Worm (Caenorhabditis elegans) whole organism, L1 larva: ENCODE data around the gene F53B2.8.

ENCODE experiments used
- F16B12.6 ChIP-seq: fragments of 150-350 bp; optimal IDR thresholded peaks from 2 replicates; lab custom pipeline; 2014; ENCODE audit warnings: missing biosample characterization, missing genetic modification characterization
- alr-1 ChIP-seq: fragments of 200-800 bp; sonication (Bioruptor generic); optimal IDR thresholded peaks from 2 replicates; lab custom pipeline; 2018; ENCODE audit warnings: borderline replicate concordance, mild to moderate bottlenecking, missing genetic modification characterization, missing compliant biosample characterization
- aly-2 ChIP-seq: fragments of 150-350 bp; optimal IDR thresholded peaks from 2 replicates; lab custom pipeline; 2014; ENCODE audit warnings: missing biosample characterization, missing genetic modification characterization
- ceh-82 ChIP-seq, 3 experiments: fragments of 150-350 bp in 1 of 3; sonication (generic microtip) in 2 of 3; optimal IDR thresholded peaks; 2 replicates each; lab custom pipeline; 2014 to 2017; ENCODE audit warnings: missing biosample characterization in 3 of 3, missing genetic modification characterization in 3 of 3
- dpl-1 ChIP-seq, 3 experiments: fragments of 150-350 bp in 2 of 3; sonication (generic microtip) in 1 of 3; optimal IDR thresholded peaks; 2 replicates each; lab custom pipeline; 2014 to 2017; ENCODE audit warnings: missing biosample characterization in 3 of 3, missing genetic modification characterization in 3 of 3, missing genetic modification reagents in 3 of 3
- lin-13 ChIP-seq: fragments of 150-350 bp; optimal IDR thresholded peaks from 2 replicates; lab custom pipeline; 2014; ENCODE audit warnings: missing biosample characterization, missing genetic modification reagents, missing genetic modification characterization
- nhr-237 ChIP-seq: fragments of 150-350 bp; optimal IDR thresholded peaks from 2 replicates; lab custom pipeline; 2014; ENCODE audit warnings: missing biosample characterization, missing genetic modification characterization
- nhr-76 ChIP-seq: sonication (generic microtip); optimal IDR thresholded peaks from 2 replicates; lab custom pipeline; 2017; ENCODE audit warnings: missing biosample characterization, missing genetic modification characterization
- tlp-1 ChIP-seq: fragments of 150-350 bp; optimal IDR thresholded peaks from 2 replicates; lab custom pipeline; 2014; ENCODE audit warnings: missing biosample characterization, missing genetic modification characterization
- unc-62 ChIP-seq: fragments of 150-350 bp; optimal IDR thresholded peaks from 2 replicates; lab custom pipeline; 2014; ENCODE audit warnings: missing biosample characterization, missing genetic modification reagents, missing genetic modification characterization
- vab-15 ChIP-seq: sonication (generic microtip); optimal IDR thresholded peaks from 2 replicates; lab custom pipeline; 2017; ENCODE audit warnings: missing genotype, mild to moderate bottlenecking, missing genetic modification characterization, missing compliant biosample characterization
- zag-1 ChIP-seq: fragments of 150-350 bp; optimal IDR thresholded peaks from 2 replicates; lab custom pipeline; 2014; ENCODE audit warnings: missing biosample characterization, missing genetic modification characterization

ce11 chrIV:12522521-12522920, 4.7 kb downstream of the F53B2.8 start, which contains the start of gene sru-13:
- TF ChIP-seq ceh-82 (tag; optimal IDR thresholded peaks at IDR 0.05; lab: Kevin White, UChicago) (no peak), alr-1 (tag; lab: Kevin White, UChicago) (no peak), nhr-76 (tag; lab: Kevin White, UChicago) (no peak), F16B12.6 (tag; lab: Kevin White, UChicago) (no peak), tlp-1 (no peak), aly-2 (tag; lab: Kevin White, UChicago) (no peak), zag-1 (no peak), vab-15 (tag; lab: Kevin White, UChicago) (no peak), lin-13 (GFP tag; lab: Kevin White, UChicago) (no peak), unc-62 (GFP tag; lab: Kevin White, UChicago) (no peak), nhr-237 (tag; lab: Kevin White, UChicago) (no peak), dpl-1 (GFP tag; optimal IDR thresholded peaks at IDR 0.05; lab: Kevin White, UChicago) (no peak)
